Worm (Caenorhabditis elegans) whole organism, mixed stage, embryonic: ENCODE measurements around the gene F49H12.7.

Experiments
- ces-1 ChIP-seq: fragments of 150-350 bp; optimal IDR thresholded peaks from 2 replicates; lab custom pipeline; 2014; ENCODE audit warnings: missing biosample characterization, missing genetic modification reagents, missing genetic modification characterization
- elt-3 ChIP-seq: fragments of 150-350 bp; optimal IDR thresholded peaks from 2 replicates; lab custom pipeline; 2014; ENCODE audit warnings: missing biosample characterization, missing genetic modification characterization
- lsy-2 ChIP-seq: fragments of 150-350 bp; optimal IDR thresholded peaks from 2 replicates; lab custom pipeline; 2014; ENCODE audit warnings: missing biosample characterization, missing genetic modification characterization
- snpc-4 ChIP-seq: fragments of 150-350 bp; optimal IDR thresholded peaks from 2 replicates; lab custom pipeline; 2014; ENCODE audit warnings: missing biosample characterization, missing genetic modification characterization

DNA sequence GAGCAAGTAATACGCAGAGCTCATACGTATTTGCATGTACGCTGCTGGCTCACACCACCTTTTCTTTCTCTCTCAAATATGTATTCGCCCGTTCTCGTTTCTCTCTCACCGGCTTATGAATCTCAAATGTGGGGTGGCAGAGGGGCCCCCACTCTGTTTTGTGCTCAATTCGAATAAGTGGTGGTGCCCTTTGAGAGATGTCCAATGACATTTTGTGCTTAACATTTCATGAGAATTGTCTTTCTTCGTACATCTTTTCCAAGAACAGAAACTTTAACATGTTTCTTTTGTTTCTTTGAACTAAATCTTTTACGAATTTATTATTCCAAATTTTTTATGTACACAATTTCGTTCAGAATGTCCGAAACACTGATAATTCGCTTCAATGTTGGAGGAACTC, 19.2 kb downstream of the F49H12.7 start, which contains the start of gene F49H12.3:
- TF ChIP-seq elt-3 (no peak), lsy-2 (tag; lab: Kevin White, UChicago) (peak; percentile 48), snpc-4 (no peak), ces-1 (GFP tag; lab: Kevin White, UChicago) (no peak)
